Fruit fly (Drosophila melanogaster): ENCODE data around the gene CG15005.

dm6 chr3L:4186659-4187058, 17.5 kb downstream of the CG15005 start, which contains the start of gene VhaM9.7-c:
- no peak for TF ChIP-seq Myc (optimal IDR thresholded peaks at IDR 0.05)
- TF ChIP-seq psq (optimal IDR thresholded peaks at IDR 0.05): no peak
- TF ChIP-seq h (optimal IDR thresholded peaks at IDR 0.05): no peak
- no peak for TF ChIP-seq Sin3A (optimal IDR thresholded peaks at IDR 0.05)
- no peak for TF ChIP-seq insv (optimal IDR thresholded peaks at IDR 0.05)
